Worm (Caenorhabditis elegans): Measurements from ENCODE around the gene W04G3.10.

DNA sequence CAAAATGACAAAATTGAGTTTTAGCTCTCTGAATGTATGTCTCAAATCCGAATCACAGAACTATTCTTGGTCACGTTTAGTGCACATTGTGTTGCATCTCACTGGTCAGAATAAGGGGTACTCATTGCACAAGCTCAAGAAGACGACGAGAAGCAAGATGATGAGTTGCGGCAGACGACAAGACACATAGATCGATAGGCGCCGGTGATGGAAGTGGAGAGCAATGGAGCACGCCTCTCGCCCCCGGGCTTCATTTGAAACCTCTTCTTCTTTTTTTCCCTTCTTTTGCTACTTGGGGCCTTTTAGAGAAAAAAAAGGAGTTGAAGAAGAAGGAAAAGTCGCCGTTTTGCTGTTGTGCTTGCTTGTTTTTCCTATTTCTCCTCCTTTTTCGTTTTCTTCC, 9.7 kb downstream of the W04G3.10 start, which contains the start of gene apt-9:
- TF ChIP-seq fos-1 (tag; optimal IDR thresholded peaks at IDR 0.05), result no peak
- TF ChIP-seq ztf-11 (tag; optimal IDR thresholded peaks at IDR 0.05), result no peak
- no peak for TF ChIP-seq lsy-12 (tag; optimal IDR thresholded peaks at IDR 0.05)
- no peak for TF ChIP-seq lin-15B (tag; optimal IDR thresholded peaks at IDR 0.05)
- no peak for TF ChIP-seq pha-4 (tag; optimal IDR thresholded peaks at IDR 0.05)
- TF ChIP-seq R02D3.7 (tag; optimal IDR thresholded peaks at IDR 0.05), result no peak
- TF ChIP-seq jun-1 (tag; optimal IDR thresholded peaks at IDR 0.05), result no peak
- TF ChIP-seq nhr-43 (tag; optimal IDR thresholded peaks at IDR 0.05; ENCODE audit: poor library complexity, severe bottlenecking), result no peak
- no peak for TF ChIP-seq elt-1 (tag; optimal IDR thresholded peaks at IDR 0.05)
- TF ChIP-seq elt-2 (tag; optimal IDR thresholded peaks at IDR 0.05), result no peak

All from whole organism, L3 larva.